Worm (Caenorhabditis elegans): ENCODE measurements around the gene srx-136.
A peak's percentile ranks its signal among the peaks of the same experiment; 100 is the strongest.

Gene srx-136

ce11 chrV:13878226-13878625 is 21.0 kb downstream of the srx-136 start (continued):
- TF ChIP-seq vab-7 (GFP tag; IDR thresholded peaks at IDR 0.05) (no peak), skn-1 (tag; optimal IDR thresholded peaks at IDR 0.05) (no peak), zfp-3 (GFP tag; conservative IDR thresholded peaks at IDR 0.05) (no peak), pqm-1 (tag; optimal IDR thresholded peaks at IDR 0.05) (peak; percentile 61), ctbp-1 (GFP tag; IDR thresholded peaks at IDR 0.05) (no peak), unc-62 (GFP tag; optimal IDR thresholded peaks at IDR 0.05 in 1 of 2) (peak in 1 of 2 experiments; percentile 98), unc-62 (tag; optimal IDR thresholded peaks at IDR 0.05) (no peak), mes-2 (tag; optimal IDR thresholded peaks at IDR 0.05; ENCODE audit: poor library complexity, severe bottlenecking) (peak; percentile 24), zag-1 (tag; optimal IDR thresholded peaks at IDR 0.05) (no peak), ZK546.5 (tag; optimal IDR thresholded peaks at IDR 0.05) (no peak), ceh-32 (tag; optimal IDR thresholded peaks at IDR 0.05; ENCODE audit: poor library complexity) (no peak), dmd-6 (GFP tag; IDR thresholded peaks at IDR 0.05) (peak; percentile 82), ceh-62 (tag; optimal IDR thresholded peaks at IDR 0.05) (no peak), duxl-1 (tag; optimal IDR thresholded peaks at IDR 0.05; ENCODE audit: poor library complexity) (no peak), ztf-7 (tag; optimal IDR thresholded peaks at IDR 0.05) (no peak), hif-1 (tag; optimal IDR thresholded peaks at IDR 0.05) (no peak), F37D6.2 (tag; optimal IDR thresholded peaks at IDR 0.05) (no peak), snpc-1.2 (GFP tag; IDR thresholded peaks at IDR 0.05) (no peak), daf-16 (GFP tag; optimal IDR thresholded peaks at IDR 0.05) (no peak), daf-16 (tag; optimal IDR thresholded peaks at IDR 0.05) (peak; percentile 91), ceh-20 (GFP tag; IDR thresholded peaks at IDR 0.05) (peak; percentile 12; the same call in 1 of the 2 replicates), F26F4.8 (GFP tag; conservative IDR thresholded peaks at IDR 0.05) (no peak), snpc-4 (tag; optimal IDR thresholded peaks at IDR 0.05) (no peak), lin-1 (GFP tag; IDR thresholded peaks at IDR 0.05) (no peak), aly-2 (tag; optimal IDR thresholded peaks at IDR 0.05) (no peak), T20F7.1 (GFP tag; optimal IDR thresholded peaks at IDR 0.05) (no peak), sdz-12 (GFP tag; optimal IDR thresholded peaks at IDR 0.05) (no peak), lin-38 (GFP tag; IDR thresholded peaks at IDR 0.05) (no peak), nhr-6 (tag; optimal IDR thresholded peaks at IDR 0.05) (peak; percentile 70), dve-1 (tag; optimal IDR thresholded peaks at IDR 0.05; ENCODE audit: insufficient read depth) (peak; percentile 88), lin-39 (tag; optimal IDR thresholded peaks at IDR 0.05) (no peak), mxl-3 (GFP tag; optimal IDR thresholded peaks at IDR 0.05) (peak; percentile 53), hmg-1.1 (GFP tag; IDR thresholded peaks at IDR 0.05) (no peak), hlh-30 (tag; optimal IDR thresholded peaks at IDR 0.05; ENCODE audit: insufficient read depth) (peak; percentile 67), php-3 (GFP tag; IDR thresholded peaks at IDR 0.05) (no peak; the same call in 1 of the 2 replicates), ceh-28 (tag; optimal IDR thresholded peaks at IDR 0.05) (no peak), nhr-28 (tag; optimal IDR thresholded peaks at IDR 0.05) (peak; percentile 95), nhr-237 (tag; optimal IDR thresholded peaks at IDR 0.05) (no peak), hlh-11 (tag; optimal IDR thresholded peaks at IDR 0.05) (peak; percentile 80), mxl-2 (GFP tag; conservative IDR thresholded peaks at IDR 0.05) (no peak), ceh-44 (GFP tag; IDR thresholded peaks at IDR 0.05) (no peak), lsy-2 (tag; optimal IDR thresholded peaks at IDR 0.05) (no peak), zip-11 (GFP tag; IDR thresholded peaks at IDR 0.05) (no peak), fos-1 (tag; optimal IDR thresholded peaks at IDR 0.05) (no peak), tra-1 (GFP tag; IDR thresholded peaks at IDR 0.05) (no peak), nhr-48 (tag; optimal IDR thresholded peaks at IDR 0.05) (peak; percentile 28), spr-3 (GFP tag; optimal IDR thresholded peaks at IDR 0.05) (no peak), madf-9 (GFP tag; conservative IDR thresholded peaks at IDR 0.05) (no peak), daf-19 (GFP tag; conservative IDR thresholded peaks at IDR 0.05) (no peak), F10B5.3 (tag; optimal IDR thresholded peaks at IDR 0.05) (no peak), egl-27 (tag; optimal IDR thresholded peaks at IDR 0.05) (no peak), nhr-10 (tag; optimal IDR thresholded peaks at IDR 0.05) (peak; percentile 29)
